Worm (Caenorhabditis elegans): ENCODE data around the gene C04A11.2.

DNA sequence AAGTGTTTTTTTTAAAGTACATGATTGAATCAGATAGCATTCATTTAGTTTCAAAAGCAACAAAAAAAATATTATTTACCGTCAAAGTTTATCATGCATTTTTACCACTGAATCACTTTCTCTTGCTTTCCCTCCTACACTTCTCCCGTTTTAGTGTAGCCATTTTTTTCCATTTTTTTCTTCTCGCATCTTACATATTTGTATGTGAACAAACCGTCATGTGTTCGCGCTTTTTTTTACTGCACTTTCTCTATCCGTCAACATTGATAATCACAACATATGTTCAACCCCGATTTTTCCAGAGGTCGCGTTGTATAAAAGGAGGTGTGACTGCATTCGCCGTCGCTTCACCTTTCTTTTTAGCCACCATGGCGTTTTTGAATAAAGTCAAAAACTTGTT lies 8.3 kb upstream of the C04A11.2 start, which contains the start of gene gck-4:
- TF ChIP-seq him-1 (tag; optimal IDR thresholded peaks at IDR 0.05) (no peak), dao-5 (tag; optimal IDR thresholded peaks at IDR 0.05) (no peak)
